Worm (Caenorhabditis elegans) whole organism, L1 larva: ENCODE measurements around the gene D2024.1.

Experiments
- C04F5.9 ChIP-seq: sonication (generic microtip); optimal IDR thresholded peaks from 2 replicates; lab custom pipeline; 2016; ENCODE audit warnings: missing genetic modification characterization, missing compliant biosample characterization
- blmp-1 ChIP-seq: fragments of 150-350 bp; optimal IDR thresholded peaks from 2 replicates; lab custom pipeline; 2014; ENCODE audit warnings: missing biosample characterization, missing genetic modification characterization
- lin-39 ChIP-seq: fragments of 150-350 bp; optimal IDR thresholded peaks from 2 replicates; lab custom pipeline; 2014; ENCODE audit warnings: missing biosample characterization, missing genetic modification reagents, missing genetic modification characterization
- unc-30 ChIP-seq: sonication (generic microtip); optimal IDR thresholded peaks from 2 replicates; lab custom pipeline; 2017; ENCODE audit warnings: missing biosample characterization, missing genetic modification characterization
- unc-62 ChIP-seq: fragments of 150-350 bp; optimal IDR thresholded peaks from 2 replicates; lab custom pipeline; 2014; ENCODE audit warnings: missing biosample characterization, missing genetic modification reagents, missing genetic modification characterization
- ztf-11 ChIP-seq, 2 experiments: sonication (generic microtip); optimal IDR thresholded peaks; 2 replicates each; lab custom pipeline; 2016 to 2017; ENCODE audit warnings: missing genetic modification characterization in 2 of 2, missing biosample characterization in 1 of 2, missing compliant biosample characterization in 1 of 2

D2024.1 gene

ce11 chrIV:7291957-7292356 is 44.6 kb downstream of the D2024.1 start, which contains the start of gene F42C5.4:
TSS of gene F42C5.4 (minus strand) at chrIV:7292127.
- TF ChIP-seq blmp-1 (tag; lab: Kevin White, UChicago) (no peak), unc-62 (GFP tag; lab: Kevin White, UChicago) (no peak)

ce11 chrIV:7294121-7294520 is 46.8 kb downstream of the D2024.1 start, which contains the start of gene F42C5.5:
TSS of gene F42C5.5 (minus strand) at chrIV:7294221.
- no peak for TF ChIP-seq lin-39 (tag; lab: Kevin White, UChicago)
- TF ChIP-seq ztf-11 (tag; optimal IDR thresholded peaks at IDR 0.05; lab: Kevin White, UChicago): no peak
- TF ChIP-seq unc-30 (tag; lab: Kevin White, UChicago): no peak
- no peak for TF ChIP-seq C04F5.9
- TF ChIP-seq, all 84 proteins: peak for 0
